Fruit fly (Drosophila melanogaster) whole organism, prepupa: Measurements from ENCODE around the gene CG1077.

Experiments
- CG10631 ChIP-seq: fragments of 200-800 bp; sonication (Bioruptor generic); optimal IDR thresholded peaks from 2 replicates; lab custom pipeline; 2016; ENCODE audit warnings: missing biosample characterization, missing genetic modification characterization
- CG10669 ChIP-seq: fragments of 200-800 bp; sonication (Bioruptor generic); optimal IDR thresholded peaks from 3 replicates; lab custom pipeline; 2018; ENCODE audit warnings: missing biosample characterization, mild to moderate bottlenecking, missing genetic modification characterization, moderate library complexity
- CG11294 ChIP-seq: fragments of 200-800 bp; sonication (Bioruptor generic); IDR thresholded peaks from 2 replicates; pipeline ENCODE4 v1.3.6; 2022; ENCODE audit warnings: missing biosample characterization, missing genetic modification characterization
- CG15336 ChIP-seq: fragments of 200-800 bp; sonication (Bioruptor generic); IDR thresholded peaks from 2 replicates; pipeline ENCODE4 v1.3.6; 2022; ENCODE audit warnings: missing biosample characterization, missing genetic modification characterization
- CG1621 ChIP-seq: fragments of 200-800 bp; sonication (Bioruptor generic); optimal IDR thresholded peaks from 3 replicates; lab custom pipeline; 2018; ENCODE audit warnings: missing biosample characterization, mild to moderate bottlenecking, missing genetic modification characterization
- CG16779 ChIP-seq: fragments of 200-800 bp; sonication (Bioruptor generic); optimal IDR thresholded peaks from 3 replicates; lab custom pipeline; 2017; ENCODE audit warnings: missing biosample characterization, mild to moderate bottlenecking, missing genetic modification characterization
- CG3032 ChIP-seq: fragments of 200-800 bp; optimal IDR thresholded peaks from 2 replicates; lab custom pipeline; 2019; ENCODE audit warnings: missing biosample characterization, mild to moderate bottlenecking, missing genetic modification characterization, moderate library complexity
- CG34406 ChIP-seq: fragments of 200-800 bp; sonication (Bioruptor generic); optimal IDR thresholded peaks from 3 replicates; lab custom pipeline; 2016; ENCODE audit warnings: missing biosample characterization, missing genetic modification characterization
- CG3919 ChIP-seq: fragments of 200-800 bp; sonication (Bioruptor generic); optimal IDR thresholded peaks from 3 replicates; lab custom pipeline; 2016; ENCODE audit warnings: missing biosample characterization, missing genetic modification characterization
- CG4318 ChIP-seq: fragments of 200-800 bp; sonication (Bioruptor generic); optimal IDR thresholded peaks from 3 replicates; lab custom pipeline; 2017; ENCODE audit warnings: missing biosample characterization, mild to moderate bottlenecking, missing genetic modification characterization
- CG6276 ChIP-seq: fragments of 200-800 bp; sonication (Bioruptor generic); optimal IDR thresholded peaks from 2 replicates; lab custom pipeline; 2017; ENCODE audit warnings: missing biosample characterization, mild to moderate bottlenecking, missing genetic modification characterization
- CG6808 ChIP-seq: fragments of 200-800 bp; sonication (Bioruptor generic); optimal IDR thresholded peaks from 3 replicates; lab custom pipeline; 2017; ENCODE audit warnings: missing biosample characterization, missing genetic modification characterization, mild to moderate bottlenecking, moderate library complexity, missing genetic modification reagents
- CG6854 ChIP-seq: fragments of 200-800 bp; sonication (Bioruptor generic); optimal IDR thresholded peaks from 2 replicates; lab custom pipeline; 2017; ENCODE audit warnings: missing biosample characterization, mild to moderate bottlenecking, missing genetic modification characterization
- CG8119 ChIP-seq: fragments of 200-800 bp; sonication (Bioruptor generic); IDR thresholded peaks from 3 replicates; pipeline ENCODE4 v1.3.6; 2022; ENCODE audit warnings: missing biosample characterization, missing genetic modification characterization
- CG8319 ChIP-seq: fragments of 200-800 bp; sonication (Bioruptor generic); optimal IDR thresholded peaks from 3 replicates; lab custom pipeline; 2016; ENCODE audit warnings: missing biosample characterization, missing genetic modification characterization
- CG8632 ChIP-seq: fragments of 200-800 bp; sonication (Bioruptor generic); optimal IDR thresholded peaks from 3 replicates; lab custom pipeline; 2016; ENCODE audit warnings: missing biosample characterization, missing genetic modification characterization
- CG9139 ChIP-seq: fragments of 200-800 bp; sonication (Bioruptor generic); optimal IDR thresholded peaks from 3 replicates; lab custom pipeline; 2017; ENCODE audit warnings: missing biosample characterization, mild to moderate bottlenecking, missing genetic modification characterization
- Eip78C ChIP-seq: fragments of 200-800 bp; sonication (Bioruptor generic); peaks from one replicate; lab custom pipeline; 2016; ENCODE audit warnings: missing biosample characterization, missing genetic modification characterization
- Eip93F ChIP-seq: fragments of 200-800 bp; sonication (Bioruptor generic); optimal IDR thresholded peaks from 2 replicates; lab custom pipeline; 2016; ENCODE audit warnings: missing biosample characterization, mild to moderate bottlenecking, missing genetic modification characterization
- Ets21C ChIP-seq: fragments of 200-800 bp; sonication (Bioruptor generic); optimal IDR thresholded peaks from 3 replicates; lab custom pipeline; 2016; ENCODE audit warnings: missing biosample characterization, missing genetic modification characterization
- Ets96B ChIP-seq: fragments of 200-800 bp; optimal IDR thresholded peaks from 2 replicates; lab custom pipeline; 2019; ENCODE audit warnings: missing biosample characterization, mild to moderate bottlenecking, missing genetic modification characterization, moderate library complexity
- Gug ChIP-seq: fragments of 200-800 bp; sonication (Bioruptor generic); IDR thresholded peaks from 2 replicates; pipeline ENCODE4 v1.3.6; 2022; ENCODE audit warnings: missing biosample characterization, missing genetic modification characterization
- Hr38 ChIP-seq: sonication (Bioruptor generic); optimal IDR thresholded peaks from 2 replicates; lab custom pipeline; 2016; ENCODE audit warnings: missing biosample characterization, missing genetic modification characterization
- Hr39 ChIP-seq: fragments of 200-800 bp; sonication (Bioruptor generic); optimal IDR thresholded peaks from 2 replicates; lab custom pipeline; 2016; ENCODE audit warnings: missing biosample characterization, missing genetic modification characterization
- OdsH ChIP-seq: fragments of 200-800 bp; sonication (Bioruptor generic); optimal IDR thresholded peaks from 3 replicates; lab custom pipeline; 2016; ENCODE audit warnings: missing biosample characterization, missing genetic modification characterization
- Sox102F ChIP-seq: fragments of 200-800 bp; sonication (Bioruptor generic); optimal IDR thresholded peaks from 2 replicates; lab custom pipeline; 2016; ENCODE audit warnings: missing biosample characterization, mild to moderate bottlenecking, missing genetic modification characterization
- Sox14 ChIP-seq: fragments of 200-800 bp; sonication (Bioruptor generic); optimal IDR thresholded peaks from 3 replicates; lab custom pipeline; 2016; ENCODE audit warnings: missing biosample characterization, missing genetic modification characterization
- fkh ChIP-seq: fragments of 200-800 bp; sonication (Bioruptor generic); optimal IDR thresholded peaks from 3 replicates; lab custom pipeline; 2017; ENCODE audit warnings: missing biosample characterization, mild to moderate bottlenecking, missing genetic modification characterization, moderate library complexity
- net ChIP-seq: fragments of 200-800 bp; sonication (Bioruptor generic); optimal IDR thresholded peaks from 3 replicates; lab custom pipeline; 2016; ENCODE audit warnings: missing biosample characterization, missing genetic modification characterization
- pdm3 ChIP-seq: fragments of 200-800 bp; sonication (Bioruptor generic); optimal IDR thresholded peaks from 3 replicates; lab custom pipeline; 2016; ENCODE audit warnings: missing biosample characterization, missing genetic modification characterization
- salr ChIP-seq, 2 experiments: fragments of 200-800 bp; sonication (Bioruptor generic); optimal IDR thresholded peaks; 3 replicates each; lab custom pipeline; 2016 to 2018; ENCODE audit warnings: missing biosample characterization in 2 of 2, missing genetic modification characterization in 2 of 2, mild to moderate bottlenecking in 1 of 2
- spab ChIP-seq: fragments of 200-800 bp; sonication (Bioruptor generic); optimal IDR thresholded peaks from 2 replicates; lab custom pipeline; 2017; ENCODE audit warnings: missing biosample characterization, mild to moderate bottlenecking, missing genetic modification characterization, missing genetic modification reagents

Gene CG1077

dm6 chr3R:6153574-6153973 is 13.7 kb upstream of the CG1077 start:
- TF ChIP-seq CG11294 (GFP tag; lab: Robert Waterston, UW) (no peak), Hr39 (GFP tag; lab: Kevin White, UChicago) (no peak)

dm6 chr3R:6154773-6155295 is 12.4 kb upstream of the CG1077 start:
- no peak for TF ChIP-seq CG8632
- 0 out of 3 replicates have a peak, but pooled peaks have one; percentile 21 for TF ChIP-seq CG8119 (GFP tag; lab: Robert Waterston, UW)

- TF ChIP-seq CG6808 (GFP tag; lab: Kevin White, UChicago) (no peak), OdsH (no peak), Hr38 (no peak), CG8119 (GFP tag; lab: Robert Waterston, UW) (0 out of 3 replicates have a peak, but pooled peaks have one; percentile 16), net (GFP tag; lab: Kevin White, UChicago) (no peak), CG6854 (GFP tag; lab: Kevin White, UChicago) (peak; percentile 35), CG10631 (GFP tag; lab: Kevin White, UChicago) (no peak), CG3919 (GFP tag; lab: Kevin White, UChicago) (peak; percentile 22), CG9139 (GFP tag; lab: Kevin White, UChicago) (no peak), CG6276 (GFP tag; lab: Kevin White, UChicago) (peak; percentile 31), CG16779 (tag; lab: Kevin White, UChicago) (no peak), pdm3 (no peak), Sox14 (GFP tag; lab: Kevin White, UChicago) (no peak), CG15336 (GFP tag; lab: Robert Waterston, UW) (peak; percentile 43; the same call in 1 of the 2 replicates), salr (GFP tag; optimal IDR thresholded peaks at IDR 0.05; lab: Kevin White, UChicago) (no peak), CG11294 (GFP tag; lab: Robert Waterston, UW) (no peak), Eip78C (GFP tag; lab: Kevin White, UChicago) (peak; percentile 29), CG8319 (GFP tag; lab: Kevin White, UChicago) (no peak)
Measured at dm6 chr3R:6156963-6157498, 10.3 kb upstream of the CG1077 start, which contains the start of gene CG31559. CG31559 (minus strand) TSS chr3R:6157235.

dm6 chr3R:6170737-6171136 is 3.5 kb downstream of the CG1077 start:
- no peak for TF ChIP-seq CG4318
- TF ChIP-seq fkh (GFP tag; lab: Kevin White, UChicago), result peak; percentile 37
- TF ChIP-seq Hr39 (GFP tag; lab: Kevin White, UChicago), result peak; percentile 3

dm6 chr3R:6173249-6173648 is 6.0 kb downstream of the CG1077 start, which contains the start of gene Osi1:
Osi1 (plus strand) TSS chr3R:6173549.
- TF ChIP-seq CG15336 (GFP tag; lab: Robert Waterston, UW), result no peak
- no peak for TF ChIP-seq CG8632
- TF ChIP-seq Ets21C (GFP tag; lab: Kevin White, UChicago), result no peak
- TF ChIP-seq Sox102F (GFP tag; lab: Kevin White, UChicago), result no peak
- no peak for TF ChIP-seq Eip78C (GFP tag; lab: Kevin White, UChicago)
- no peak for TF ChIP-seq Ets96B
- TF ChIP-seq CG34406 (GFP tag; lab: Kevin White, UChicago), result no peak
- TF ChIP-seq CG3032 (tag; lab: Kevin White, UChicago), result no peak
- TF ChIP-seq Gug, result no peak
- TF ChIP-seq spab (GFP tag; lab: Kevin White, UChicago), result no peak

dm6 chr3R:6182511-6182910 is 15.2 kb downstream of the CG1077 start:
- TF ChIP-seq CG10669 (peak; percentile 7), Eip93F (GFP tag; lab: Kevin White, UChicago) (no peak), CG1621 (tag; lab: Kevin White, UChicago) (no peak), CG34406 (GFP tag; lab: Kevin White, UChicago) (no peak), fkh (GFP tag; lab: Kevin White, UChicago) (peak; percentile 85), Eip78C (GFP tag; lab: Kevin White, UChicago) (peak; percentile 67)
- TF ChIP-seq, all 60 proteins: peak for 3
